Fruit fly (Drosophila melanogaster): ENCODE results near the gene side.
A peak's percentile ranks its signal among the peaks of the same experiment; 100 is the strongest.

Gene side

DNA sequence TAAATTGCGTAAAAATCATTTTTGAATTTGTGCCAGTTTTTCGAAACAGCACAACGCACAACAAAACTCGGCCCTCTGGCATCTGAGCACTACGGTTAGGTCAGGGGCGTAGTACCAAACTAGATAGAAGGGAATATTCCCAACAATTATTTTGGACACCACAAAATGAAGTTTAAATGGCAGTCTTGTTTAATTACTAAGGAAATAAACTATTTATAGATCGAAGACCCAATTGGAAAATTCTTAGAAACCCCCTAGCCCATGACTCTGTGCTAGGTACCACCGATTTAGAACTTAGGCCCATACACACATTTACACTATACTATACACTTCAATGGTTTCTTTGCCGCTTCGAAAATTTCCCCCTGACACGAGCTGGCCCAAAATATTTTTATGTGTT is 30.2 kb downstream of the side start (continued):
- TF ChIP-seq Nf-YA (GFP tag; IDR thresholded peaks at IDR 0.05), result 0 out of 2 replicates have a peak, but pooled peaks have one; percentile 53
- 0 out of 2 replicates have a peak, but pooled peaks have one; percentile 35 for TF ChIP-seq CG1024 (GFP tag; IDR thresholded peaks at IDR 0.05)
- peak; percentile 49 for TF ChIP-seq org-1 (GFP tag; optimal IDR thresholded peaks at IDR 0.05)
- no peak for TF ChIP-seq CG3065 (GFP tag; optimal IDR thresholded peaks at IDR 0.05)
- no peak for TF ChIP-seq Hey (tag; optimal IDR thresholded peaks at IDR 0.05)
- TF ChIP-seq CG34376 (GFP tag; optimal IDR thresholded peaks at IDR 0.05), result peak; percentile 15
- TF ChIP-seq Spps (tag; optimal IDR thresholded peaks at IDR 0.05), result no peak
- TF ChIP-seq CG13894 (tag; optimal IDR thresholded peaks at IDR 0.05), result peak; percentile 5
- TF ChIP-seq abd-A (tag; optimal IDR thresholded peaks at IDR 0.05), result no peak
- TF ChIP-seq jing (GFP tag; optimal IDR thresholded peaks at IDR 0.05), result peak; percentile 37
- peak; percentile 75 for TF ChIP-seq Gug (GFP tag; IDR thresholded peaks at IDR 0.05)
- TF ChIP-seq CG10654 (GFP tag; optimal IDR thresholded peaks at IDR 0.05), result peak; percentile 51
- TF ChIP-seq CG6854 (GFP tag; optimal IDR thresholded peaks at IDR 0.05), result peak; percentile 21
- TF ChIP-seq D19B (GFP tag; optimal IDR thresholded peaks at IDR 0.05), result peak; percentile 64
- TF ChIP-seq Nf-YC (tag; optimal IDR thresholded peaks at IDR 0.05), result peak; percentile 68
- no peak for TF ChIP-seq CG2116 (GFP tag; optimal IDR thresholded peaks at IDR 0.05)
- TF ChIP-seq CG43689 (GFP tag; IDR thresholded peaks at IDR 0.05), result peak; percentile 43; the same call in 1 of the 2 replicates
- peak; percentile 8 for TF ChIP-seq zen (tag; optimal IDR thresholded peaks at IDR 0.05)
- TF ChIP-seq Lim3 (GFP tag; IDR thresholded peaks at IDR 0.05), result no peak
- TF ChIP-seq CG4282 (GFP tag; optimal IDR thresholded peaks at IDR 0.05), result peak; percentile 9
- TF ChIP-seq H15 (GFP tag; IDR thresholded peaks at IDR 0.05), result peak; percentile 80
- no peak for TF ChIP-seq TFAM (GFP tag; optimal IDR thresholded peaks at IDR 0.05)
- peak; percentile 35; the same call in 1 of the 2 replicates for TF ChIP-seq chm (GFP tag; IDR thresholded peaks at IDR 0.05)
- peak; percentile 54 for TF ChIP-seq fd96Cb (tag; optimal IDR thresholded peaks at IDR 0.05)
- no peak for TF ChIP-seq Hr78 (GFP tag; optimal IDR thresholded peaks at IDR 0.05)
- 0 out of 2 replicates have a peak, but pooled peaks have one; percentile 31 for TF ChIP-seq dati (GFP tag; IDR thresholded peaks at IDR 0.05)
- TF ChIP-seq crp (GFP tag; optimal IDR thresholded peaks at IDR 0.05), result no peak
- peak; percentile 22 for TF ChIP-seq ewg (GFP tag; optimal IDR thresholded peaks at IDR 0.05)
- TF ChIP-seq bsh (GFP tag; optimal IDR thresholded peaks at IDR 0.05), result peak in 1 of 2 experiments; percentile 55
- TF ChIP-seq CG7745 (tag; optimal IDR thresholded peaks at IDR 0.05), result no peak
- TF ChIP-seq CG2875 (GFP tag; optimal IDR thresholded peaks at IDR 0.05), result peak; percentile 8
- TF ChIP-seq eyg (GFP tag; optimal IDR thresholded peaks at IDR 0.05), result peak; percentile 37
- TF ChIP-seq ttk (GFP tag; IDR thresholded peaks at IDR 0.05), result peak; percentile 63
- peak; percentile 83 for TF ChIP-seq wdn (GFP tag; IDR thresholded peaks at IDR 0.05)
- TF ChIP-seq her (GFP tag; optimal IDR thresholded peaks at IDR 0.05), result peak; percentile 51
- peak; percentile 49 for TF ChIP-seq nau (GFP tag; optimal IDR thresholded peaks at IDR 0.05)
- no peak for TF ChIP-seq CG12236 (GFP tag; optimal IDR thresholded peaks at IDR 0.05)
- TF ChIP-seq Fer3 (tag; optimal IDR thresholded peaks at IDR 0.05), result peak; percentile 80
- peak; percentile 73 for TF ChIP-seq gsb (GFP tag; IDR thresholded peaks at IDR 0.05)
- TF ChIP-seq CG7372 (GFP tag; IDR thresholded peaks at IDR 0.05), result peak; percentile 83
- peak; percentile 81 for TF ChIP-seq tgo (GFP tag; IDR thresholded peaks at IDR 0.05)
- peak; percentile 97 for TF ChIP-seq Med (GFP tag)
- TF ChIP-seq disco-r (GFP tag; optimal IDR thresholded peaks at IDR 0.05), result peak; percentile 29
- peak; percentile 1 for TF ChIP-seq Hand (GFP tag; optimal IDR thresholded peaks at IDR 0.05)
- no peak for TF ChIP-seq BEAF-32 (GFP tag; optimal IDR thresholded peaks at IDR 0.05)
- TF ChIP-seq HLH54F (GFP tag; optimal IDR thresholded peaks at IDR 0.05), result peak; percentile 80
- TF ChIP-seq ci (GFP tag; IDR thresholded peaks at IDR 0.05), result peak; percentile 70
- no peak for TF ChIP-seq CG6791 (GFP tag; IDR thresholded peaks at IDR 0.05; ENCODE audit: partially characterized antibody)
- peak; percentile 81 for TF ChIP-seq dmrt99B (tag; optimal IDR thresholded peaks at IDR 0.05)
- peak; percentile 49 for TF ChIP-seq jumu (GFP tag; optimal IDR thresholded peaks at IDR 0.05)
